Fruit fly (Drosophila melanogaster) Kc167 (cell line): ENCODE data around the gene Pitslre.

ENCODE experiments used
- Sin3A ChIP-seq: fragments of >200 bp; optimal IDR thresholded peaks from 2 replicates; lab custom pipeline; 2018; ENCODE audit warnings: missing external identifiers
- h ChIP-seq: fragments of >200 bp; optimal IDR thresholded peaks from 3 replicates; lab custom pipeline; 2018; ENCODE audit warnings: missing external identifiers
- insv ChIP-seq: fragments of >200 bp; optimal IDR thresholded peaks from 3 replicates; lab custom pipeline; 2018; ENCODE audit warnings: missing external identifiers
- psq ChIP-seq: fragments of >200 bp; optimal IDR thresholded peaks from 2 replicates; lab custom pipeline; 2017; ENCODE audit warnings: missing external identifiers
- ttk ChIP-seq: sonication (Bioruptor generic); optimal IDR thresholded peaks from 2 replicates; lab custom pipeline; 2017; ENCODE audit warnings: missing external identifiers

DNA sequence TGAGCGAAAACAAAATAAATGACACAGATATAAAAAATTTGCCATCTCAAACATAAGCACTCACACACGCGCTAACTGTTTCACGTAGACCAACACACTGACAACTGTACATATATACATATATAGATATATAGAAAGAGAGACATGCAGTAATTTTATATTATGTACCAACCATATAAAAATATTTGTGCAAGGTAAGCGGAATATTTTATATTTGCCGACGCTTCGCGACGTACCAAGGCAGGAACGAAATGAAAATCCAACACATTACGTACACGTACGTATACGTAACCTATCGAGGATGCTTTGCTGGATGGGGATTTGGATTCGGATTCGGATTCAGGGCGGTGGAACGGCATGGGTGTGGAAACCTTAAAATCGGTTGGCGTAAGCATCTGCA lies 22.8 kb upstream of the Pitslre start:
- TF ChIP-seq psq (no peak), insv (lab: Kevin White, UChicago) (no peak), h (no peak), Sin3A (lab: Kevin White, UChicago) (no peak), ttk (lab: Kevin White, UChicago) (no peak)
